Fruit fly (Drosophila melanogaster) whole organism, embryonic: Measurements from ENCODE around the gene Gycbeta100B.

ENCODE experiments used
- Abd-B ChIP-seq: fragments of 200-800 bp; sonication (Bioruptor generic); optimal IDR thresholded peaks from 2 replicates; lab custom pipeline; 2018; ENCODE audit warnings: missing biosample characterization, mild to moderate bottlenecking, missing genetic modification characterization, moderate library complexity
- Antp ChIP-seq: fragments of 200-800 bp; sonication (Bioruptor generic); optimal IDR thresholded peaks from 3 replicates; lab custom pipeline; 2016; ENCODE audit warnings: missing biosample characterization, missing genetic modification characterization
- BtbVII ChIP-seq: fragments of 200-800 bp; sonication (Bioruptor generic); optimal IDR thresholded peaks from 3 replicates; lab custom pipeline; 2017; ENCODE audit warnings: missing biosample characterization, mild to moderate bottlenecking, missing genetic modification characterization
- CG10543 ChIP-seq: fragments of 200-800 bp; sonication (Bioruptor generic); optimal IDR thresholded peaks from 3 replicates; lab custom pipeline; 2017; ENCODE audit warnings: missing biosample characterization, mild to moderate bottlenecking, missing genetic modification characterization, moderate library complexity
- CG11456 ChIP-seq: fragments of 200-800 bp; sonication (Bioruptor generic); IDR thresholded peaks from 3 replicates; pipeline ENCODE4 v1.3.6; 2022; ENCODE audit warnings: missing biosample characterization, missing genetic modification characterization
- CG12071 ChIP-seq: fragments of 200-800 bp; sonication (Bioruptor generic); optimal IDR thresholded peaks from 3 replicates; lab custom pipeline; 2018; ENCODE audit warnings: missing biosample characterization, mild to moderate bottlenecking, missing genetic modification characterization
- CG13123 ChIP-seq: fragments of 200-800 bp; sonication (Bioruptor generic); optimal IDR thresholded peaks from 2 replicates; lab custom pipeline; 2016; ENCODE audit warnings: missing biosample characterization, missing genetic modification characterization
- CG14014 ChIP-seq: fragments of 200-800 bp; sonication (Bioruptor generic); IDR thresholded peaks from 2 replicates; pipeline ENCODE4 v1.3.6; 2022; ENCODE audit warnings: missing biosample characterization, missing genetic modification characterization
- CG14050 ChIP-seq: fragments of 200-800 bp; sonication (Bioruptor generic); IDR thresholded peaks from 3 replicates; pipeline ENCODE4 v1.3.6; 2022; ENCODE audit warnings: missing biosample characterization, missing genetic modification characterization
- CG14965 ChIP-seq: fragments of 200-800 bp; sonication (Bioruptor generic); optimal IDR thresholded peaks from 2 replicates; lab custom pipeline; 2016; ENCODE audit warnings: missing biosample characterization, missing genetic modification characterization, borderline replicate concordance
- CG1602 ChIP-seq: fragments of 200-800 bp; sonication (Bioruptor generic); optimal IDR thresholded peaks from 3 replicates; lab custom pipeline; 2016; ENCODE audit warnings: missing biosample characterization, missing genetic modification characterization
- CG17385 ChIP-seq: fragments of 200-800 bp; sonication (Bioruptor generic); optimal IDR thresholded peaks from 3 replicates; lab custom pipeline; 2018; ENCODE audit warnings: missing biosample characterization, mild to moderate bottlenecking, missing genetic modification characterization
- CG2875 ChIP-seq: fragments of 200-800 bp; sonication (Bioruptor generic); optimal IDR thresholded peaks from 2 replicates; lab custom pipeline; 2017; ENCODE audit warnings: missing biosample characterization, mild to moderate bottlenecking, missing genetic modification characterization, missing genetic modification reagents
- CG30020 ChIP-seq: fragments of 200-800 bp; optimal IDR thresholded peaks from 2 replicates; lab custom pipeline; 2019; ENCODE audit warnings: missing biosample characterization, mild to moderate bottlenecking, missing genetic modification characterization, moderate library complexity
- CG31365 ChIP-seq: fragments of 200-800 bp; sonication (Bioruptor generic); optimal IDR thresholded peaks from 2 replicates; lab custom pipeline; 2018; ENCODE audit warnings: missing biosample characterization, mild to moderate bottlenecking, missing genetic modification characterization
- CG31441 ChIP-seq: fragments of 200-800 bp; sonication (Bioruptor generic); IDR thresholded peaks from 2 replicates; pipeline ENCODE4 v1.3.6; 2022; ENCODE audit warnings: missing biosample characterization, missing genetic modification characterization
- CG33213 ChIP-seq: fragments of 200-800 bp; sonication (Bioruptor generic); optimal IDR thresholded peaks from 3 replicates; lab custom pipeline; 2016; ENCODE audit warnings: missing biosample characterization, missing genetic modification characterization
- CG4404 ChIP-seq: fragments of 200-800 bp; sonication (Bioruptor generic); IDR thresholded peaks from 2 replicates; pipeline ENCODE4 v1.3.6; 2022; ENCODE audit warnings: missing biosample characterization, missing genetic modification characterization
- CG5180 ChIP-seq: fragments of 200-800 bp; sonication (Bioruptor generic); optimal IDR thresholded peaks from 3 replicates; lab custom pipeline; 2017; ENCODE audit warnings: missing biosample characterization, missing genetic modification characterization, mild to moderate bottlenecking, moderate library complexity, missing genetic modification reagents
- CG6654 ChIP-seq: fragments of 200-800 bp; sonication (Bioruptor generic); optimal IDR thresholded peaks from 2 replicates; lab custom pipeline; 2017; ENCODE audit warnings: missing biosample characterization, mild to moderate bottlenecking, missing genetic modification characterization
- CG6765 ChIP-seq: fragments of 200-800 bp; sonication (Bioruptor generic); optimal IDR thresholded peaks from 3 replicates; lab custom pipeline; 2017; ENCODE audit warnings: missing biosample characterization, mild to moderate bottlenecking, missing genetic modification characterization
- CG7786 ChIP-seq: fragments of 200-800 bp; sonication (Bioruptor generic); optimal IDR thresholded peaks from 2 replicates; lab custom pipeline; 2016; ENCODE audit warnings: missing biosample characterization, missing genetic modification characterization
- CG7987 ChIP-seq: fragments of 200-800 bp; sonication (Bioruptor generic); optimal IDR thresholded peaks from 2 replicates; lab custom pipeline; 2018; ENCODE audit warnings: missing biosample characterization, mild to moderate bottlenecking, missing genetic modification characterization, moderate library complexity
- CG8281 ChIP-seq: fragments of 200-800 bp; sonication (Bioruptor generic); optimal IDR thresholded peaks from 2 replicates; lab custom pipeline; 2018; ENCODE audit warnings: missing biosample characterization, mild to moderate bottlenecking, missing genetic modification characterization, moderate library complexity
- CG8478 ChIP-seq: fragments of >200 bp; optimal IDR thresholded peaks from 2 replicates; lab custom pipeline; 2018
- Camta ChIP-seq: fragments of 200-800 bp; sonication (Bioruptor generic); optimal IDR thresholded peaks from 2 replicates; lab custom pipeline; 2016; ENCODE audit warnings: missing biosample characterization, missing genetic modification characterization
- E2f1 ChIP-seq: fragments of 200-800 bp; sonication (Bioruptor generic); IDR thresholded peaks from 2 replicates; pipeline ENCODE4 v1.3.6; 2022; ENCODE audit warnings: missing biosample characterization, missing genetic modification characterization
- Fer3 ChIP-seq: fragments of 200-800 bp; sonication (Bioruptor generic); optimal IDR thresholded peaks from 2 replicates; lab custom pipeline; 2018; ENCODE audit warnings: missing biosample characterization, mild to moderate bottlenecking, missing genetic modification characterization, moderate library complexity
- HHEX ChIP-seq: fragments of 200-800 bp; sonication (Bioruptor generic); optimal IDR thresholded peaks from 3 replicates; lab custom pipeline; 2017; ENCODE audit warnings: missing biosample characterization, mild to moderate bottlenecking, missing genetic modification characterization, missing genetic modification reagents
- Hr3 ChIP-seq: fragments of 200-800 bp; sonication (Bioruptor generic); optimal IDR thresholded peaks from 3 replicates; lab custom pipeline; 2016; ENCODE audit warnings: missing biosample characterization, missing genetic modification characterization
- Nf-YA ChIP-seq: fragments of 200-800 bp; sonication (Bioruptor generic); IDR thresholded peaks from 2 replicates; pipeline ENCODE4 v1.3.6; 2022; ENCODE audit warnings: missing biosample characterization, missing genetic modification characterization
- Oli ChIP-seq: fragments of 200-800 bp; sonication (Bioruptor generic); optimal IDR thresholded peaks from 2 replicates; lab custom pipeline; 2018; ENCODE audit warnings: missing biosample characterization, mild to moderate bottlenecking, missing genetic modification characterization, moderate library complexity
- Optix ChIP-seq: fragments of 200-800 bp; sonication (Bioruptor generic); IDR thresholded peaks from 3 replicates; pipeline ENCODE4 v1.3.6; 2022; ENCODE audit warnings: missing biosample characterization, missing genetic modification characterization
- Poxn ChIP-seq: fragments of 200-800 bp; sonication (Bioruptor generic); IDR thresholded peaks from 2 replicates; pipeline ENCODE4 v1.3.6; 2022; ENCODE audit warnings: missing biosample characterization, missing genetic modification characterization
- Sox100B ChIP-seq: fragments of 200-800 bp; sonication (Bioruptor generic); optimal IDR thresholded peaks from 3 replicates; lab custom pipeline; 2018; ENCODE audit warnings: missing biosample characterization, mild to moderate bottlenecking, missing genetic modification characterization
- az2 ChIP-seq: fragments of 200-800 bp; sonication (Bioruptor generic); optimal IDR thresholded peaks from 3 replicates; lab custom pipeline; 2016; ENCODE audit warnings: missing biosample characterization, missing genetic modification characterization
- bcd ChIP-seq: fragments of 200-800 bp; sonication (Bioruptor generic); optimal IDR thresholded peaks from 2 replicates; lab custom pipeline; 2017; ENCODE audit warnings: missing biosample characterization, mild to moderate bottlenecking, missing genetic modification characterization
- bowl ChIP-seq: fragments of 200-800 bp; sonication (Bioruptor generic); IDR thresholded peaks from 2 replicates; pipeline ENCODE4 v1.3.6; 2022; ENCODE audit warnings: missing biosample characterization, missing genetic modification characterization
- btn ChIP-seq: fragments of 200-800 bp; sonication (Bioruptor generic); optimal IDR thresholded peaks from 2 replicates; lab custom pipeline; 2016; ENCODE audit warnings: missing biosample characterization, missing genetic modification characterization
- cas ChIP-seq: fragments of 200-800 bp; sonication (Bioruptor generic); IDR thresholded peaks from 2 replicates; pipeline ENCODE4 v1.3.6; 2022; ENCODE audit warnings: missing biosample characterization, missing genetic modification characterization
- dmrt99B ChIP-seq: fragments of 200-800 bp; sonication (Bioruptor generic); optimal IDR thresholded peaks from 2 replicates; lab custom pipeline; 2018; ENCODE audit warnings: missing biosample characterization, mild to moderate bottlenecking, missing genetic modification characterization, moderate library complexity
- grau ChIP-seq: fragments of 200-800 bp; optimal IDR thresholded peaks from 3 replicates; lab custom pipeline; 2019; ENCODE audit warnings: missing biosample characterization, mild to moderate bottlenecking, missing genetic modification characterization, moderate library complexity
- grn ChIP-seq: fragments of 200-800 bp; sonication (Bioruptor generic); optimal IDR thresholded peaks from 3 replicates; lab custom pipeline; 2017; ENCODE audit warnings: missing biosample characterization, missing genetic modification characterization
- gsb-n ChIP-seq: fragments of 200-800 bp; sonication (Bioruptor generic); optimal IDR thresholded peaks from 3 replicates; lab custom pipeline; 2018; ENCODE audit warnings: missing biosample characterization, mild to moderate bottlenecking, missing genetic modification characterization
- kah ChIP-seq: fragments of 200-800 bp; sonication (Bioruptor generic); optimal IDR thresholded peaks from 2 replicates; lab custom pipeline; 2018; ENCODE audit warnings: missing biosample characterization, mild to moderate bottlenecking, missing genetic modification characterization
- ken ChIP-seq: fragments of 200-800 bp; sonication (Bioruptor generic); IDR thresholded peaks from 3 replicates; pipeline ENCODE4 v1.3.6; 2022; ENCODE audit warnings: missing biosample characterization, missing genetic modification characterization
- lmd ChIP-seq: fragments of 200-800 bp; sonication (Bioruptor generic); IDR thresholded peaks from 2 replicates; pipeline ENCODE4 v1.3.6; 2022; ENCODE audit warnings: missing biosample characterization, missing genetic modification characterization
- maf-S ChIP-seq: fragments of 200-800 bp; sonication (Bioruptor generic); optimal IDR thresholded peaks from 2 replicates; lab custom pipeline; 2016; ENCODE audit warnings: missing biosample characterization, missing genetic modification characterization
- pan ChIP-seq, 4 experiments: fragments of >200 bp in 3 of 4; fragments of 200-800 bp in 1 of 4; sonication (Bioruptor generic) in 1 of 4; optimal IDR thresholded peaks in 3 of 4; IDR thresholded peaks in 1 of 4; 2 replicates each; pipeline versions ENCODE4 v1.3.6 to Lab custom; 2017 to 2022; ENCODE audit warnings: missing biosample characterization in 2 of 4, missing genetic modification characterization in 2 of 4, mixed read lengths in 1 of 4
- schlank ChIP-seq: fragments of 200-800 bp; sonication (Bioruptor generic); optimal IDR thresholded peaks from 2 replicates; lab custom pipeline; 2018; ENCODE audit warnings: missing biosample characterization, mild to moderate bottlenecking, missing genetic modification characterization

The Gycbeta100B gene

DNA sequence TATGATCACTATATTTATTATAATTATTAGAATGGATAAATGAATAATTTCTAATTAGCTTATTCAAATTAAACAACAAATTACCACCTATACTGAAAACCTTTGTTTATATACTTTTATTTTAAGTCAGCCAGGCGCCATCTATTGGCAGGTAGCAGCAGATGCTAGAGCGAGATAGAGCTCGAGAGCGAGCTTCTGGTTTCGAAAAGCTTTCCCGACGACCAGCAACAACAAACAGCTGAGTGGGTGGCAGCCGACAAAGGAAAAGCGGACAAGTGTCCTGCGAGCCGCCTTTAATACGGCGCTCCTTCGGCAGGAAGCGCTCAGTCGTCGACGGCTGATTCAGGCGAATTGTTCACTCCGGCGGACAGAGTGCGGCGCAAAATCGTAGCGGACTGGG lies at the start of gene Gycbeta100B (continued):
- 0 out of 3 replicates have a peak, but pooled peaks have one; percentile 62 for TF ChIP-seq CG11456 (GFP tag; lab: Robert Waterston, UW)
- no peak for TF ChIP-seq CG7786 (GFP tag; lab: Kevin White, UChicago)
- TF ChIP-seq cas = no peak
- TF ChIP-seq gsb-n (tag; lab: Kevin White, UChicago) = no peak
- peak; percentile 66 for TF ChIP-seq BtbVII (GFP tag; lab: Kevin White, UChicago)
- peak; percentile 18 for TF ChIP-seq az2 (GFP tag; lab: Kevin White, UChicago)
- TF ChIP-seq CG7987 (GFP tag; lab: Kevin White, UChicago) = peak; percentile 72
- TF ChIP-seq CG33213 = peak; percentile 7
- 0 out of 2 replicates have a peak, but pooled peaks have one; percentile 11 for TF ChIP-seq Nf-YA
- TF ChIP-seq CG5180 (GFP tag; lab: Kevin White, UChicago) = peak; percentile 3
- no peak for TF ChIP-seq CG1602 (GFP tag; lab: Kevin White, UChicago)
- TF ChIP-seq schlank (tag; lab: Kevin White, UChicago) = no peak
- peak; percentile 73 for TF ChIP-seq CG12071
- TF ChIP-seq ken = 0 out of 3 replicates have a peak, but pooled peaks have one; percentile 9
- no peak for TF ChIP-seq CG30020 (tag; lab: Kevin White, UChicago)
- no peak for TF ChIP-seq Hr3 (GFP tag; lab: Kevin White, UChicago)
- TF ChIP-seq grau (tag; lab: Kevin White, UChicago) = peak; percentile 21
- TF ChIP-seq Sox100B (GFP tag; lab: Kevin White, UChicago) = peak; percentile 45
- TF ChIP-seq Antp (GFP tag; lab: Kevin White, UChicago) = peak; percentile 1
- peak; percentile 2 for TF ChIP-seq CG10543 (GFP tag; lab: Kevin White, UChicago)
- TF ChIP-seq grn (GFP tag; lab: Kevin White, UChicago) = no peak
- no peak for TF ChIP-seq btn
- peak; percentile 15; the same call in 1 of the 2 replicates for TF ChIP-seq lmd (GFP tag; lab: Robert Waterston, UW)
- no peak for TF ChIP-seq pan (optimal IDR thresholded peaks at IDR 0.05; lab: Kevin White, UChicago)
- peak in 1 of 2 experiments; percentile 44 for TF ChIP-seq pan (GFP tag; optimal IDR thresholded peaks at IDR 0.05 in 1 of 2, IDR thresholded peaks at IDR 0.05 in 1 of 2)
- TF ChIP-seq maf-S (GFP tag; lab: Kevin White, UChicago) = no peak
- TF ChIP-seq Fer3 (tag; lab: Kevin White, UChicago) = peak; percentile 30
- TF ChIP-seq bcd = peak; percentile 28
- peak; percentile 16; the same call in 1 of the 2 replicates for TF ChIP-seq CG31441
- no peak for TF ChIP-seq CG8478
- peak; percentile 38 for TF ChIP-seq CG6654 (GFP tag; lab: Kevin White, UChicago)
- no peak for TF ChIP-seq CG8281 (tag; lab: Kevin White, UChicago)
- TF ChIP-seq CG17385 (GFP tag; lab: Kevin White, UChicago) = peak; percentile 54
- TF ChIP-seq Optix (GFP tag; lab: Robert Waterston, UW) = 0 out of 3 replicates have a peak, but pooled peaks have one; percentile 11
- TF ChIP-seq HHEX = peak; percentile 47
- peak; percentile 29 for TF ChIP-seq Oli (tag; lab: Kevin White, UChicago)
- TF ChIP-seq CG13123 = no peak
- TF ChIP-seq CG6765 (GFP tag; lab: Kevin White, UChicago) = peak; percentile 80
- no peak for TF ChIP-seq Poxn (GFP tag; lab: Robert Waterston, UW)
- 0 out of 3 replicates have a peak, but pooled peaks have one; percentile 9 for TF ChIP-seq CG14050
- TF ChIP-seq kah (GFP tag; lab: Kevin White, UChicago) = peak; percentile 64
- 0 out of 2 replicates have a peak, but pooled peaks have one; percentile 18 for TF ChIP-seq bowl (GFP tag; lab: Robert Waterston, UW)
- no peak for TF ChIP-seq Abd-B (GFP tag; lab: Kevin White, UChicago)
- peak; percentile 52; the same call in 1 of the 2 replicates for TF ChIP-seq E2f1 (GFP tag; lab: Robert Waterston, UW)
- TF ChIP-seq CG31365 (tag; lab: Kevin White, UChicago) = no peak
- TF ChIP-seq dmrt99B (tag; lab: Kevin White, UChicago) = peak; percentile 29
- no peak for TF ChIP-seq Camta (GFP tag; lab: Kevin White, UChicago)
- TF ChIP-seq CG2875 (GFP tag; lab: Kevin White, UChicago) = peak; percentile 38
- peak; percentile 97 for TF ChIP-seq CG14965 (GFP tag; lab: Kevin White, UChicago)
- no peak for TF ChIP-seq CG4404 (GFP tag; lab: Robert Waterston, UW)
- peak; percentile 40; the same call in 1 of the 2 replicates for TF ChIP-seq CG14014 (GFP tag; lab: Robert Waterston, UW)
